Fruit fly (Drosophila melanogaster) whole organism, embryonic: ENCODE results near the gene CG34409.

Experiments
- CG10209 ChIP-seq: fragments of 200-800 bp; sonication (Bioruptor generic); optimal IDR thresholded peaks from 3 replicates; lab custom pipeline; 2017; ENCODE audit warnings: missing biosample characterization, mild to moderate bottlenecking, missing genetic modification characterization, missing genetic modification reagents
- CG10274 ChIP-seq: fragments of 200-800 bp; sonication (Bioruptor generic); optimal IDR thresholded peaks from 3 replicates; lab custom pipeline; 2017; ENCODE audit warnings: missing biosample characterization, mild to moderate bottlenecking, missing genetic modification characterization
- CG10431 ChIP-seq: fragments of 200-800 bp; sonication (Bioruptor generic); optimal IDR thresholded peaks from 3 replicates; lab custom pipeline; 2018; ENCODE audit warnings: missing biosample characterization, mild to moderate bottlenecking, missing genetic modification characterization
- CG12071 ChIP-seq: fragments of 200-800 bp; sonication (Bioruptor generic); optimal IDR thresholded peaks from 3 replicates; lab custom pipeline; 2018; ENCODE audit warnings: missing biosample characterization, mild to moderate bottlenecking, missing genetic modification characterization
- CG1233 ChIP-seq: fragments of 200-800 bp; sonication (Bioruptor generic); optimal IDR thresholded peaks from 4 replicates; lab custom pipeline; 2018; ENCODE audit warnings: missing biosample characterization, mild to moderate bottlenecking, missing genetic modification characterization
- CG12744 ChIP-seq: fragments of 200-800 bp; sonication (Bioruptor generic); optimal IDR thresholded peaks from 2 replicates; lab custom pipeline; 2016; ENCODE audit warnings: missing biosample characterization, missing genetic modification characterization
- CG13287 ChIP-seq: fragments of 200-800 bp; sonication (Bioruptor generic); IDR thresholded peaks from 2 replicates; pipeline ENCODE4 v1.3.6; 2022; ENCODE audit warnings: missing biosample characterization, missing genetic modification characterization; ENCODE audit not compliant: partially characterized antibody
- CG14965 ChIP-seq: fragments of 200-800 bp; sonication (Bioruptor generic); optimal IDR thresholded peaks from 2 replicates; lab custom pipeline; 2016; ENCODE audit warnings: missing biosample characterization, missing genetic modification characterization, borderline replicate concordance
- CG16779 ChIP-seq: fragments of 200-800 bp; sonication (Bioruptor generic); IDR thresholded peaks from 2 replicates; pipeline ENCODE4 v1.3.6; 2022; ENCODE audit warnings: missing biosample characterization, missing genetic modification characterization
- CG16815 ChIP-seq: fragments of 200-800 bp; sonication (Bioruptor generic); optimal IDR thresholded peaks from 3 replicates; lab custom pipeline; 2017; ENCODE audit warnings: missing biosample characterization, mild to moderate bottlenecking, missing genetic modification characterization
- CG17361 ChIP-seq: fragments of 200-800 bp; sonication (Bioruptor generic); IDR thresholded peaks from 3 replicates; pipeline ENCODE4 v1.3.6; 2022; ENCODE audit warnings: missing biosample characterization, missing genetic modification characterization
- CG17612 ChIP-seq: fragments of 200-800 bp; sonication (Bioruptor generic); IDR thresholded peaks from 2 replicates; pipeline ENCODE4 v1.3.6; 2022; ENCODE audit warnings: missing biosample characterization, missing genetic modification characterization
- CG18011 ChIP-seq: fragments of 200-800 bp; sonication (Bioruptor generic); optimal IDR thresholded peaks from 2 replicates; lab custom pipeline; 2017; ENCODE audit warnings: missing biosample characterization, missing genetic modification characterization, mild to moderate bottlenecking, moderate library complexity, missing genotype
- CG32532 ChIP-seq: fragments of 200-800 bp; sonication (Bioruptor generic); IDR thresholded peaks from 2 replicates; pipeline ENCODE4 v1.3.6; 2022; ENCODE audit warnings: missing biosample characterization, missing genetic modification characterization
- CG33557 ChIP-seq: fragments of 200-800 bp; sonication (Bioruptor generic); optimal IDR thresholded peaks from 2 replicates; lab custom pipeline; 2019; ENCODE audit warnings: missing biosample characterization, mild to moderate bottlenecking, missing genetic modification characterization, moderate library complexity
- CG3407 ChIP-seq: fragments of 200-800 bp; sonication (Bioruptor generic); optimal IDR thresholded peaks from 2 replicates; lab custom pipeline; 2018; ENCODE audit warnings: missing biosample characterization, mild to moderate bottlenecking, missing genetic modification characterization
- CG34422 ChIP-seq: fragments of 200-800 bp; sonication (Bioruptor generic); IDR thresholded peaks from 3 replicates; pipeline ENCODE4 v1.3.6; 2022; ENCODE audit warnings: missing biosample characterization, missing genetic modification characterization
- CG3995 ChIP-seq: fragments of 200-800 bp; sonication (Bioruptor generic); optimal IDR thresholded peaks from 3 replicates; lab custom pipeline; 2016; ENCODE audit warnings: missing biosample characterization, missing genetic modification characterization
- CG4282 ChIP-seq: fragments of 200-800 bp; sonication (Bioruptor generic); optimal IDR thresholded peaks from 2 replicates; lab custom pipeline; 2016; ENCODE audit warnings: missing biosample characterization, missing genetic modification characterization
- CG4820 ChIP-seq: fragments of 200-800 bp; sonication (Bioruptor generic); optimal IDR thresholded peaks from 3 replicates; lab custom pipeline; 2016; ENCODE audit warnings: missing biosample characterization, missing genetic modification characterization
- CG6272 ChIP-seq: fragments of 200-800 bp; sonication (Bioruptor generic); IDR thresholded peaks from 2 replicates; pipeline ENCODE4 v1.3.6; 2022; ENCODE audit warnings: missing biosample characterization, missing genetic modification characterization
- CG6791 ChIP-seq: fragments of 200-800 bp; sonication (Bioruptor generic); IDR thresholded peaks from 3 replicates; pipeline ENCODE4 v1.3.6; 2022; ENCODE audit warnings: missing biosample characterization, missing genetic modification characterization; ENCODE audit not compliant: partially characterized antibody
- CG7357 ChIP-seq: fragments of 200-800 bp; sonication (Bioruptor generic); IDR thresholded peaks from 3 replicates; pipeline ENCODE4 v1.3.6; 2022; ENCODE audit warnings: missing biosample characterization, missing genetic modification characterization
- CG8290 ChIP-seq, 3 experiments: fragments of 200-800 bp; sonication (Bioruptor generic); optimal IDR thresholded peaks; 2 replicates each; lab custom pipeline; 2016 to 2019; ENCODE audit warnings: missing biosample characterization in 3 of 3, missing genetic modification characterization in 3 of 3, mild to moderate bottlenecking in 2 of 3, moderate library complexity in 1 of 3
- CG8765 ChIP-seq: fragments of 200-800 bp; sonication (Bioruptor generic); IDR thresholded peaks from 2 replicates; pipeline ENCODE4 v1.3.6; 2022; ENCODE audit warnings: missing biosample characterization, missing genetic modification characterization
- CG9727 ChIP-seq: fragments of 200-800 bp; sonication (Bioruptor generic); optimal IDR thresholded peaks from 3 replicates; lab custom pipeline; 2017; ENCODE audit warnings: missing biosample characterization, mild to moderate bottlenecking, missing genetic modification characterization
- Elba2 ChIP-seq: fragments of 200-800 bp; sonication (Bioruptor generic); optimal IDR thresholded peaks from 3 replicates; lab custom pipeline; 2016; ENCODE audit warnings: missing biosample characterization, missing genetic modification characterization
- HLH3B ChIP-seq: fragments of 200-800 bp; sonication (Bioruptor generic); IDR thresholded peaks from 2 replicates; pipeline ENCODE4 v1.3.6; 2022; ENCODE audit warnings: missing biosample characterization, missing genetic modification characterization
- Hr78 ChIP-seq, 2 experiments: fragments of 200-800 bp in 1 of 2; fragments of >200 bp in 1 of 2; sonication (Bioruptor generic) in 1 of 2; optimal IDR thresholded peaks; 2 replicates each; lab custom pipeline; 2017 to 2019; ENCODE audit warnings: missing biosample characterization in 2 of 2, missing genetic modification characterization in 2 of 2, mild to moderate bottlenecking in 1 of 2, moderate library complexity in 1 of 2
- Meics ChIP-seq: fragments of 200-800 bp; sonication (Bioruptor generic); optimal IDR thresholded peaks from 2 replicates; lab custom pipeline; 2017; ENCODE audit warnings: missing biosample characterization, mild to moderate bottlenecking, missing genetic modification characterization
- Usf ChIP-seq: fragments of 200-800 bp; sonication (Bioruptor generic); optimal IDR thresholded peaks from 2 replicates; lab custom pipeline; 2017; ENCODE audit warnings: missing genotype, missing biosample characterization, missing genetic modification characterization
- Xbp1 ChIP-seq: fragments of 200-800 bp; sonication (Bioruptor generic); optimal IDR thresholded peaks from 3 replicates; lab custom pipeline; 2016; ENCODE audit warnings: missing biosample characterization, mild to moderate bottlenecking, missing genetic modification characterization
- ato ChIP-seq: fragments of 200-800 bp; sonication (Bioruptor generic); IDR thresholded peaks from 2 replicates; pipeline ENCODE4 v1.3.6; 2022; ENCODE audit warnings: missing biosample characterization, missing genetic modification characterization; ENCODE audit not compliant: partially characterized antibody
- bab2 ChIP-seq: fragments of 200-800 bp; sonication (Bioruptor generic); optimal IDR thresholded peaks from 2 replicates; lab custom pipeline; 2016; ENCODE audit warnings: missing biosample characterization, missing genetic modification characterization
- cas ChIP-seq: fragments of 200-800 bp; sonication (Bioruptor generic); IDR thresholded peaks from 2 replicates; pipeline ENCODE4 v1.3.6; 2022; ENCODE audit warnings: missing biosample characterization, missing genetic modification characterization
- corto ChIP-seq: fragments of 200-800 bp; sonication (Bioruptor generic); optimal IDR thresholded peaks from 2 replicates; lab custom pipeline; 2016; ENCODE audit warnings: missing biosample characterization, mild to moderate bottlenecking, missing genetic modification characterization, moderate library complexity
- eyg ChIP-seq: fragments of 200-800 bp; sonication (Bioruptor generic); optimal IDR thresholded peaks from 3 replicates; lab custom pipeline; 2016; ENCODE audit warnings: missing biosample characterization, missing genetic modification characterization
- fd3F ChIP-seq: fragments of 200-800 bp; sonication (Bioruptor generic); optimal IDR thresholded peaks from 2 replicates; lab custom pipeline; 2018; ENCODE audit warnings: missing biosample characterization, mild to moderate bottlenecking, missing genetic modification characterization, moderate library complexity
- gcm2 ChIP-seq: fragments of 200-800 bp; sonication (Bioruptor generic); optimal IDR thresholded peaks from 2 replicates; lab custom pipeline; 2016; ENCODE audit warnings: missing biosample characterization, missing genetic modification characterization
- gem ChIP-seq: fragments of 200-800 bp; sonication (Bioruptor generic); optimal IDR thresholded peaks from 2 replicates; lab custom pipeline; 2019; ENCODE audit warnings: missing biosample characterization, mild to moderate bottlenecking, missing genetic modification characterization, moderate library complexity
- gt ChIP-seq: fragments of 200-800 bp; sonication (Bioruptor generic); IDR thresholded peaks from 2 replicates; pipeline ENCODE4 v1.3.6; 2022; ENCODE audit warnings: missing biosample characterization, missing genetic modification characterization
- insv ChIP-seq, 2 experiments: fragments of 200-800 bp; sonication (Bioruptor generic); optimal IDR thresholded peaks; 3 replicates each; lab custom pipeline; 2016 to 2018; ENCODE audit warnings: missing biosample characterization in 2 of 2, missing genetic modification characterization in 2 of 2
- klu ChIP-seq: fragments of 200-800 bp; sonication (Bioruptor generic); IDR thresholded peaks from 2 replicates; pipeline ENCODE4 v1.3.6; 2022; ENCODE audit warnings: missing biosample characterization, missing genetic modification characterization
- nerfin-1 ChIP-seq: fragments of 200-800 bp; sonication (Bioruptor generic); optimal IDR thresholded peaks from 3 replicates; lab custom pipeline; 2019; ENCODE audit warnings: missing biosample characterization, mild to moderate bottlenecking, missing genetic modification characterization, moderate library complexity
- ranshi ChIP-seq: fragments of 200-800 bp; sonication (Bioruptor generic); IDR thresholded peaks from 2 replicates; pipeline ENCODE4 v1.3.6; 2022; ENCODE audit warnings: missing biosample characterization, missing genetic modification characterization
- repo ChIP-seq: fragments of 200-800 bp; sonication (Bioruptor generic); optimal IDR thresholded peaks from 2 replicates; lab custom pipeline; 2016; ENCODE audit warnings: missing biosample characterization, missing genetic modification characterization
- salm ChIP-seq: fragments of 200-800 bp; sonication (Bioruptor generic); optimal IDR thresholded peaks from 2 replicates; lab custom pipeline; 2018; ENCODE audit warnings: missing biosample characterization, mild to moderate bottlenecking, missing genetic modification characterization
- scrt ChIP-seq: fragments of 200-800 bp; sonication (Bioruptor generic); optimal IDR thresholded peaks from 2 replicates; lab custom pipeline; 2018; ENCODE audit warnings: missing biosample characterization, mild to moderate bottlenecking, missing genetic modification characterization, moderate library complexity
- sisA ChIP-seq: fragments of 200-800 bp; sonication (Bioruptor generic); IDR thresholded peaks from 2 replicates; pipeline ENCODE4 v1.3.6; 2022; ENCODE audit warnings: missing biosample characterization, missing genetic modification characterization
- tin ChIP-seq: fragments of 200-800 bp; sonication (Bioruptor generic); optimal IDR thresholded peaks from 3 replicates; lab custom pipeline; 2016; ENCODE audit warnings: missing biosample characterization, missing genetic modification characterization
- trh ChIP-seq: fragments of 200-800 bp; sonication (Bioruptor generic); optimal IDR thresholded peaks from 2 replicates; lab custom pipeline; 2016; ENCODE audit warnings: missing biosample characterization, missing genetic modification characterization

Gene CG34409

dm6 chr3R:9725121-9725956, 20.8 kb downstream of the CG34409 start, which contains the start of gene hyd (continued):
- TF ChIP-seq CG7357 (GFP tag; lab: Robert Waterston, UW) (no peak), CG33557 (GFP tag; lab: Kevin White, UChicago) (no peak), HLH3B (GFP tag; lab: Robert Waterston, UW) (no peak), gem (tag; lab: Kevin White, UChicago) (no peak), CG10274 (no peak), CG13287 (peak; percentile 87), CG12744 (no peak), CG17612 (GFP tag; lab: Robert Waterston, UW) (no peak), CG10209 (no peak), CG10431 (GFP tag; lab: Kevin White, UChicago) (no peak), ranshi (GFP tag; lab: Robert Waterston, UW) (no peak), scrt (GFP tag; lab: Kevin White, UChicago) (no peak), CG34422 (GFP tag; lab: Robert Waterston, UW) (peak; percentile 71; the same call in 1 of the 3 replicates), CG8765 (no peak), CG3407 (GFP tag; lab: Kevin White, UChicago) (no peak), CG1233 (no peak), klu (GFP tag; lab: Robert Waterston, UW) (no peak), trh (GFP tag; lab: Kevin White, UChicago) (no peak), Usf (GFP tag; lab: Kevin White, UChicago) (no peak), ato (GFP tag; lab: Robert Waterston, UW) (peak; percentile 73), CG17361 (GFP tag; lab: Robert Waterston, UW) (no peak), CG16779 (GFP tag; lab: Robert Waterston, UW) (no peak), CG14965 (GFP tag; lab: Kevin White, UChicago) (no peak), eyg (GFP tag; lab: Kevin White, UChicago) (no peak), cas (GFP tag; lab: Robert Waterston, UW) (no peak), CG6791 (peak; percentile 88), CG16815 (no peak), sisA (GFP tag; lab: Robert Waterston, UW) (no peak), CG18011 (no peak), CG32532 (no peak), Meics (no peak), salm (tag; lab: Kevin White, UChicago) (no peak), gt (no peak), Hr78 (GFP tag; optimal IDR thresholded peaks at IDR 0.05; lab: Kevin White, UChicago) (no peak), fd3F (GFP tag; lab: Kevin White, UChicago) (no peak), CG8290 (GFP tag; optimal IDR thresholded peaks at IDR 0.05; lab: Kevin White, UChicago) (no peak), CG8290 (tag; optimal IDR thresholded peaks at IDR 0.05; lab: Kevin White, UChicago) (no peak), CG12071 (no peak), nerfin-1 (tag; lab: Kevin White, UChicago) (peak; percentile 89)

DNA sequence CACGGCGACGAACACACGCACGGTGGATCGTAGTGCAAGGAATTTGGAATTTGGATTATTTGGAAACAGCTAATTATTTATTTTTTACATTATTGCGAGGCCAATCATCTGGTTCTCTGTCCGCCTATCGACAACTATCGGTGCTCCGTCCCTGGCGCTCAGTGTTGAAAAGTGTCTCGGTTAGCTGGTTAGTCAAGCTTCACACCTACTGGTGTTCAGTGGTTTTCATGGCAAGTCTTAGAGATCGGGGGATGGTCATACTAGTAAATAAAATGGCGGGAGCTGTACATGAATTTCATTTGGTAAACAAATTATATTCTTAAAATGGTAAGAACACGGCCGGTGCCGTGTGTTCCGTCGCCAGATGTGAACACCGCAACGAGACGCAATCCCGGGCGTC, 35.3 kb downstream of the CG34409 start, which contains the start of the genes trbd and dmt:
Gene trbd (minus strand): TSS at position 152 of the 400 bp plus-strand sequence.
Gene dmt (plus strand): TSS at position 257 of the 400 bp plus-strand sequence.
- TF ChIP-seq CG4820 = peak; percentile 30
- TF ChIP-seq bab2 (GFP tag; lab: Kevin White, UChicago) = peak; percentile 31
- TF ChIP-seq CG9727 = peak; percentile 30
- TF ChIP-seq tin (GFP tag; lab: Kevin White, UChicago) = peak; percentile 52
- TF ChIP-seq CG4282 (GFP tag; lab: Kevin White, UChicago) = peak; percentile 57
- TF ChIP-seq corto (GFP tag; lab: Kevin White, UChicago) = no peak
- peak; percentile 72 for TF ChIP-seq Elba2 (GFP tag; lab: Kevin White, UChicago)
- peak; percentile 77 for TF ChIP-seq Xbp1
- TF ChIP-seq insv (GFP tag; optimal IDR thresholded peaks at IDR 0.05; lab: Kevin White, UChicago) = peak in 1 of 2 experiments; percentile 73
- peak; percentile 52 for TF ChIP-seq CG3995 (GFP tag; lab: Kevin White, UChicago)
- 0 out of 2 replicates have a peak, but pooled peaks have one; percentile 38 for TF ChIP-seq CG6272 (GFP tag; lab: Robert Waterston, UW)
- peak; percentile 21 for TF ChIP-seq gcm2
- TF ChIP-seq repo (GFP tag; lab: Kevin White, UChicago) = peak; percentile 41
